Fruit fly (Drosophila melanogaster): ENCODE results near the gene vari.

Gene vari

DNA sequence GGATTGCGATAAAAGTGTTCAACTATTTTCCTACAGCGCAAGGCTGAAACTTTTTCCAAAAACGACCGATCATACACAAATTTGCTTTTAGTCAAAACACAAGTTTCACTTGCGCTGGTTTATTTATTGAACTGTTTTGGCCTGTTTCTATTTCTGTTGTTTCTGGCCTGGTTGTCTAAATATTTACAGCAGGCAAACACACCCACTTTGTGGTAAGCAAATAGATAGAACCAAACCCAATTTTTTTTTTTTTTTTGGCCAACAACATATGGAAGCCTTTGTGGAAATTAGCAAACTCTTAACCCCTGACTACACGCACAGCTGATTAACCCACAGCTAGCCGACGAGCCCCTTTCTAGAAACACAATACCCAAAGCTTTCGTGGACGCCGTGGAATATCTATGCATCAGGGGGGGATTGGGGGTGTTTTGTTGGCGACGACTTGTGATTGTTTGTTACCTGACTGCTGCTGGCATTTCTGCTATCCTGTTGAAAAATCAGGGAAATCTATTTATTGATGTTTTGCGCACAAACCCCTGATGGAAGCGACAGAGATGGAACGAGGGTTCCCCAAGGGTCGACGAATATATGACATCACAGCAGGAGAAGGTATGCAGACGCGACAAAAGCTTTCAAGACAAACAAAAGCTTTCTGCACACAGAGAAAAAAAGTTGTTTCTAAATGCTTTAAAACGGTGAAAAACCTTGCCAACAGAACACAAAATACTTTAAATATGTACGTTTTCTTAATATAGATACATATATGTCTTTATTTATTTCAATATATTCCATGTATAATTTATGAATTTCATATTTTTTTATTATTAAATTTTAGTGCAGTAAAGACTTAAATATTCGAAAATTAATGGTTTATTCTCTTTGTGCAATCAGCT is 11.0 kb upstream of the vari start:
- TF ChIP-seq CG8478 (optimal IDR thresholded peaks at IDR 0.05) (no peak), CTCF (optimal IDR thresholded peaks at IDR 0.05) (no peak)

DNA sequence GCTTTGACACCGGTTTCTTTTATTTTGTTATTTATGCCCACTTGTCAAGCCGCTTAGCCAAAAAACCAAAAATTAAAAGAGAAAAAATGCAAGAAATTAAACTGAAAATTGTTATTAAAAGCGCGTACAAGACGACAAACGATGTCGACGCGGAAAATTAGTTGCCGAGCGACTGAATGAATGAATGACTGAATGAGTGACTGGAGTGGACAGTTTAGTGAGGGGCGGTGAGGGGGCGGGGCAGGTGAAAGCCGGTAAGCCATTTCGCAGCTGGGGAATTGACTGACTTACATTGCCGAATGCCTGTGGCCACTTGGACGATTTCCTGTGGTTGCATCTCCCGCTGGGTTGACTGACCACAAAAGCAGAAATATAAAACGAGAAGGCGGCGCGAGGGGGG is 9.8 kb upstream of the vari start:
- TF ChIP-seq CG8478 (optimal IDR thresholded peaks at IDR 0.05) (no peak), CTCF (optimal IDR thresholded peaks at IDR 0.05) (no peak)

DNA sequence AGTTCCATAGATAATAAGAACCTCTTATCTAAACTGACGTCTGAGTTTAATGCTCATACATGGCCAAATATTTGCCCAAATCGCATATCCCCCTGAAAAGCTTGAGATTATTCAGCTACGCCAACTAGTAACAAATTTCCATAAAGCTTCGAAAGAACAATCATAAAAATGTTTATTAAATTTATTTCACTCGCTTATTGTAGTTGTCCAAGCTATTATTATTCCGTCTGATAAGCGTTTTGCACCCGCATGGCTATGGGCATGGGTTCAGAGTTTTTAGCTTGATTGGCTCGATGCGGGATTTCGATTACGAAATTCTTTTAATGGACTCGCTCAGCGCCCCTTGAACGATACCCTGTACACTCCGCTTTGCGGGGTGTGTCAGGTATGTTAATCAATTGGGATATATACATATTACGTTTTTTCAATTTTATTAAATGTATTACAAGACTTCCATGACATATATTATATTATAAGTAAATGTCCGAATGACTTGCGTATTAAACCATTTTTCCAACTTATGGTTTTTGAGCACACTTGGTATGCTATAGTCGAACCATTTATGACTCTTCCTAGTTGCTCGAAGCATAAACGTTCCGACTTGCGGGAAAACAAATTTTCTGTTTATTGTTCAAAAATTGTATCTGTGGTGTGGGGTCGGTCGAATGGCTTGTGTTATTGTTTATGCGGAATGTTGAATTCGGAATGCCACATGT is 8.9 kb upstream of the vari start:
- TF ChIP-seq CG8478 (optimal IDR thresholded peaks at IDR 0.05) (no peak), CTCF (optimal IDR thresholded peaks at IDR 0.05) (no peak)

DNA sequence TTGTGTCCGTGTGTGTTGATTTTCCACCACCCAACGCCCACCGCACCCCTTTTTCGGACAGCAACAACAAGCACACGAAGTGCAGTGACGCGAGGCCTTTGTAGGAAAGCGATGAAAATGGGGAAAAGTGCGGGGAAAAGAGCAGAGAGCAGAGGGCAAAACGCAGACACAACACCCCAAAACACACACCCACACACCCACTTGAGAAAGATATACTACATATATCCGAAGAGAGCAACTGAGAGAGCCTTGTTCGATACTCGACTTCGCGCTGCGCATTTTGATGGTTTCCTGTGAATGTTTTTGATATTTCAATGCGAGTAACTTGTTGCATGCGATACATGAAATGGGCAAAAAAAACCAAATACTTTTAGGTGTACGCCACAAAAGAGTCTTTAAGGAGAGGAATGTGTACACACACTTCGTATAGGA is 6.9 kb upstream of the vari start:
- TF ChIP-seq CG8478 (optimal IDR thresholded peaks at IDR 0.05): no peak
- TF ChIP-seq CTCF (optimal IDR thresholded peaks at IDR 0.05): no peak

DNA sequence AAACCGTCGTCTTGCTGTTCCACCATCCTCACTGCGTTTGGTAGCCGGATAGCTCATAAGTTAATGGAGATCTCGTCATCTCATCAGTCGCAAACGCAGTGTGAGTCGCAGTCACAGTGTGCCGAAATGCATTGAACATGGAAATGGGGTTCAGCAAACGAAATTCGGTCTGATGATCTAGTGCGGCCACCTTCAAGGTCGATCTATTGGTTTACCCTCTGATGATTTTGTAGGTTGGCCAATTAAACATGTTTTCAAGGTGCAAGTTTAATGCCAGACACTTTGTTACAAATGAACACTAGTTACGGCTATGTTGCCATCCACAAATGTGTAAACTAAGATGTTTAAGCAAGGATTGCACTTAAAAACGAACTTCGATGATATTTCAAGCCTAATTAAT is 6.0 kb upstream of the vari start:
- TF ChIP-seq CG8478 (optimal IDR thresholded peaks at IDR 0.05) (no peak), CTCF (optimal IDR thresholded peaks at IDR 0.05) (no peak)

DNA sequence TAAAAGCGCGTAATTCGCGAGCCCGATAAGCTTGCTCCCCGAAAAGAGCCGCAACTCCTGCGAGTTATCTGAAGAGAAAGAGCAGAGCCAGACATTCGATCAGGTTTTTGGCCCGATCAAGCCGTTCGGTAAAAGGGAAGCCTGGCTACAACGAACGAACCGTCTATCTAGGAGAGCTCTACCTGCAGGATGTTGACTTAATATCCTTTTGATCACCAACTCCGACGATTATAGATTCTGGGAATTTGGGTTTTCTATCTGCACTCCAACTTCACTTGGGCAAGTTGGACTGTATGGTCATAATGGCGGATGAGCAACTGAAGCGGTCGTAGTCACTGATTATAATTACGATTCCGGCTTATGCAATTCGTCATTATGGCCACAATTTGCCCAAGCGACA is 5.4 kb upstream of the vari start:
- TF ChIP-seq CTCF (optimal IDR thresholded peaks at IDR 0.05): no peak

DNA sequence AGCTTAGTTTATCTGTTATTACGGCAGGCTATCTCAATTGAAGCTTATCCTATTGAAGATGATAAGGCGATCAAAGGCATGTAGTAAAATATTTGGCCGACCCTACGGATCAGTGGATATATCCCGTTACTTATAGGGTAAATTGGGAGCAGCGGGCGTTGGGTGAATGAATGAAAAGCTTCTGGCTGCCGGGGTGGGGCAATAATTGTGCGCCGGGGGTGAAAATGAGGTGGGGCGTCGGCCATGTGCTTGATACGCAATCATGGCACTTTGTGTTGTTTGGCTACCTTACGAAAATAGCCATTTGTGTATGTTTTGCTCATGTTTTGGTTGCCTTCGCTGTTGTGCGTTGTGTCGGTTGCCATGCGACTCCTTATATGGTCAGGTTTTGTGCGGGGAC is 5.0 kb upstream of the vari start:
- no peak for TF ChIP-seq CG8478 (optimal IDR thresholded peaks at IDR 0.05)
- no peak for TF ChIP-seq CTCF (optimal IDR thresholded peaks at IDR 0.05)

DNA sequence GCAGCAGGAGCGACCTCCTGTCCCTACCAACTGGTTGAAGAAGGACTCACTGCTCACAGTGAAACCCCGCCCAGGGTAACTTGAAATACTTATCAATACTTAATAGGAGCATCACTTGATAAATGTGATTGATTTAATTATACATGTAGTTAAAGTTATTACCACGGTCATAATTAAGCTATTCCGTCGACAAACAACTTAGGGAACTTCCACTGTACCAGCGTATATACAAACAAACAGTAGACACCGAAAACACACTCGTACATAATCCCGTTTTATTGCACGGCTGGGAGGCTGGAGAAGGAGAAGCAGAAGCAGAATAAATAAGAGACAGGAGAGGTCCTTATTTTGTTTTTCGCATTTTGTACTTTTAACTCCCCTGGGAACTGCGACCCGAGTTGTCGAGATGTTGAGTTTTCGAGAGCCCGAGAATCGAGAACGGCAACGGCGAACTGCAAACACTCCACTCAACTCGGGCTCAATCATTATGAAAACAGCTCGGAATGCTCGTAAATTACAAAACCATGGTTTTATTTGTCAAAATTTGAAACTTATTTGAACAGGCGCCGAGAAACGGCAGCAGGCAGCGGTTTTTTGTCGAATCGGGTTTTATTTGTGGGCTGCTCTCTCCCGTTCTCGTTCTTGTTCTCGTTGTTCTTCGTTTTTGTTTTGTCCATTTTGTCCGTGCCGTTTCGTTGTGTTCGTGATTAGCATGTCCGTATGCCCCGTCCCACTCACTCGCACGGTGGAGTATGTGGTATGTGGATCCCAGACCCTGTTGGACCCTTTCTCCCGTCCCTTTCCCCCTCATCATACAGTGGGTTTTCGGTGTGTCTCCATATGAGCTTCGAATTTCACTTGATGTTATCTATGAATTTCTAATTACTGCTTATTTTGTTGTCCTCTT is 3.4 kb upstream of the vari start:
- TF ChIP-seq CTCF (optimal IDR thresholded peaks at IDR 0.05): no peak
- no peak for TF ChIP-seq CG8478 (optimal IDR thresholded peaks at IDR 0.05)

DNA sequence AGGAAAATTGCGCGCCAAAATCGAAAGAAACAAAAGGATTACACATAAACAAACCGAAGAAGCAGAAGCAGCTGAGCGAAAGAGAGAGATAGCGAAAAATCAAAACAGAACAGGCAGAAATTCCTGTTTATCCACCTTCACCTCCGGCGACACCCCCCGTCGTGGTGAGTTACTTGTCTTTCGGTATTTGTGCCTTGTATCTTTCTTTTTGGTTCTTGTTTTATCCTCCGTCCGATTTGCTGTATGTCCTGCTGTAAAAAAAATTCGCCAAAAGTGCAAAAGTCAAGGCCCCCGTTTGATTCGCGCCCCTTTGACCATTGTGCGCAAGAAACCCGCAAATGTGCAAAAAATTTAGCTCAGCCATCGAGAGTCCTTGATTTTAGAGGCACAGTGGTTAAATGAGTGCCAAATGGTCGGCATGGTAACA is 1.5 kb upstream of the vari start:
- no peak for TF ChIP-seq CG8478 (optimal IDR thresholded peaks at IDR 0.05)
- no peak for TF ChIP-seq CTCF (optimal IDR thresholded peaks at IDR 0.05)

DNA sequence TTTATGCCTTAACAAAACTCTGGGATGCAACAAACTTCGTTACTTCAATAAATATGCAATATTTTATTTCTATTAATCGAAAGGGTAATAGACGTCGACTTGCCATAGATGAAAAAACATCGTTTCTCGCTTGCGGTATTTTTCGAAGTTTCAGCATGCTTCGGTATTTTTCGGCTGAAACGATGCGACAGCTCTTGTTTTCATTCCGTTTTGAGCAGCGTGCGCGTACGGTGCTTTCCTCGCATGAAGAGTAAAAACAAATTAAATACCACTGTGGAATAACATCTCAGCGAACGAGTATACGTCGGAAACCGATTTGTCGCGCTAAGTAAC is 639 bp upstream of the vari start, which contains the start of gene CG9328:
Gene CG9328, plus strand, starts transcription at position 201 of the 333 bp plus-strand sequence.
- TF ChIP-seq CTCF (optimal IDR thresholded peaks at IDR 0.05) (no peak), CG8478 (optimal IDR thresholded peaks at IDR 0.05) (no peak)

DNA sequence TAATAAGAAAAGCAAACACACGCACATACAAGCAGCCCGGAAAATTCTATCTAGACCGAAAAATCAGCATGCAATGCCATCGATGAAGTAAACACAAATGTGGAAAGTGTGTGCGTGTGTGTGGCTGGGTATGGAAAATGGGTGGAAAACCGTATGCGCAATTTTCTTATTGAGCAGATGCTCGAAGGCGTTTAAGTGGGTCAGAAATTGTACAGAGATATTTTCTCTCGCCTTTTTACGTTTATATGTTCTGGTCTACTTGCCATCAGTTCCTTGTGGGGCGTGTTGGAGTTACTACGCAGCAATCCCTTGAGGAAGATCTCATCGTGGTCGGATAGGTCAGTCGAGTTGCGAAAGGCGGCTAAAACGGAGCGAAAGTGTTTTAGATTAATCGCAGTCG is 1.1 kb downstream of the vari start:
- no peak for TF ChIP-seq CG8478 (optimal IDR thresholded peaks at IDR 0.05)

DNA sequence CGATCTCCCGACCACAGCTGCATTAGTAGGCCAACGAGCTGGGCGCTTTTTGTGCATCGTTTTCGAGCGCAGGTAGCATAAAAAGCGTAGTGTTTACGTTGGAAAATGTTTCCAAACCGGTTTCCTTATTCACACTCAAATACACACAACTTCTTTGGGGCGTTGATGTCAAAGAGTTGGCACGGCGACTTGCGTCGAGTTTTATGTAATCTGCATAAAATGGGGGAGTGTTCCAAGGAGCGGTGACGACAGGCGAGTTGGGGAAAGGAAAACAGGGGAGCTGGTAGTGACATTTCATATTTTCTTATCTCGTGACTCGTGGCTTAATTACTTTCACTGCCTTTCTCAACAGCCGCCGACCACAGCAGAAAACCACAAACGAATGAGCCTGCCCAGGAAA is 2.2 kb downstream of the vari start:
- TF ChIP-seq CG8478 (optimal IDR thresholded peaks at IDR 0.05) (no peak), CTCF (optimal IDR thresholded peaks at IDR 0.05) (no peak)

DNA sequence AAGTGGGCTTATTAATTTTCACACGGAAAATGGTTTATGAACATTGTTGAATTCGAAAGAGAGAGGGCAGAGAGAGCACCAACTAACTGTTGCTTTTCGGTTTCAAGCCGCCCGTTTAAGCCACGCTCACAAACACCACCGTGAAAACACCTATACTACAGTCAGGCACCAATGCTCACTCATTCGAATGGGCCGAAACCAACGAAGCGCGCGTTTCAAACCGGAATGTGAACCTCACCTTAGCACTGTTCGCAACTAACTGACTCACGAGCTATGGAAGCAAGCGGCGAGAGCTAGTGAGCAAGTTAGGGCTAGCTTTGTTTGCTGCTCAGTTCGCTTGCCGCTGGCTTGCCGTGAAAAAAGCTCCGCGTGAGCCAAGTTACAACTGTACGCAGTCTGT is 3.0 kb downstream of the vari start:
- TF ChIP-seq CG8478 (optimal IDR thresholded peaks at IDR 0.05) (no peak), CTCF (optimal IDR thresholded peaks at IDR 0.05) (no peak)

DNA sequence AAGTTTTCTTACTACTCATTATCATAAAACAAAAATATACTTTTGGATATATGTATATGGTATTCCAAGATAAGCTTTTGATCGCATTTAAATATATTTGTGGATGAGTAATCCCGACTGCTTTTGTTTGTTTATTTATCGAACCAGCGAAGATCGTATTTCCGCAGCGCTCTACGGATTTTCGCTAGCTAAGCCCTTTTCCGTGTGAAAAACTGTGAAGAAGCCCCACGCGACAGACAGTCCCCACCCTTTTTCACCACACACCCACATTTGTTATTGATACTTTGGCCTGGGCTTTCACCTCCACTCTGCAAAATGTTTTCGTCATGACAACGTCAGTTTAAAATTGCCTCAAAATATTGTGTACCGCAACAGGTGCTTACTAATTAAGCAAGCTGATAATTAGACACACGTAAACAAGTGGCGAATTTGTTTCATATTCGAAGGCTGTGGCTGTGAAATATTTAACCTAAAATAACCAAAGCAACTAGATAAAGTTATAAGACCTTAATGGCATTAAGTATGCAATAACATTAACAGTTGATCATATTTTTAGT is 3.8 kb downstream of the vari start:
- no peak for TF ChIP-seq CTCF (optimal IDR thresholded peaks at IDR 0.05)
- no peak for TF ChIP-seq CG8478 (optimal IDR thresholded peaks at IDR 0.05)

DNA sequence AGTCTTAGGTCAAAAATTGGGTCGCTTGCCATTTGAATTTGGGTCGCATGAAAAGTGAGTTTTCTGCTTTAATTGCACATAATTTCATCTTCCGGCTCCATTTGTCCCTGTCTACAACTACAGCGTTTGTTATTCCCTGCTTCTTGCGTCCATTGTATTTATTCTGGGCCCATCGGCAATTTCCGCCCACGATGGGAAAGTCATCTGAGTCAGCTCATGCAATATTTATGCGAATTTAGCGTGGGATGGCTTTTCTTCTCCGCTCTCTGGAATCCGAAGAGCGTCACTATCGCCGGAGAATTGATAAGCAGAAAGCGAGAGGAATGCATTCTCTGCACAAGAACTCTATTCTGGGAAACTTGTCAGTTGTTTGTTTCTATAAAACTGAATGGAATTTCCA is 4.3 kb downstream of the vari start:
- TF ChIP-seq CG8478 (optimal IDR thresholded peaks at IDR 0.05) (no peak), CTCF (optimal IDR thresholded peaks at IDR 0.05) (no peak)

All from S2 (cell line).